Worm (Caenorhabditis elegans): Measurements from ENCODE around the gene gss-1.

- TF ChIP-seq lin-13 (GFP tag; optimal IDR thresholded peaks at IDR 0.05), result no peak
- TF ChIP-seq nhr-11 (tag; optimal IDR thresholded peaks at IDR 0.05), result no peak
- TF ChIP-seq nhr-77 (tag; optimal IDR thresholded peaks at IDR 0.05), result no peak
- TF ChIP-seq lin-39 (tag; optimal IDR thresholded peaks at IDR 0.05), result no peak
- no peak for TF ChIP-seq ztf-11 (tag; optimal IDR thresholded peaks at IDR 0.05)
- no peak for TF ChIP-seq F13H6.1 (tag; optimal IDR thresholded peaks at IDR 0.05)
These were observed 5.7 kb upstream of the gss-1 start, which contains the start of gene M176.11 for ce11 chrII:9421969-9422368.

Measured in whole organism, L2 larva.